Worm (Caenorhabditis elegans): Measurements from ENCODE around the gene dmsr-13.

ce11 chrV:6842437-6842836 lies 22.7 kb upstream of the dmsr-13 start, which contains the start of gene T15B7.1:
- TF ChIP-seq ztf-11 (tag; optimal IDR thresholded peaks at IDR 0.05) (no peak), nhr-11 (tag; optimal IDR thresholded peaks at IDR 0.05) (no peak), unc-62 (GFP tag; optimal IDR thresholded peaks at IDR 0.05) (no peak), ZK546.5 (tag; optimal IDR thresholded peaks at IDR 0.05) (no peak), F13H6.1 (tag; optimal IDR thresholded peaks at IDR 0.05) (no peak), fos-1 (tag; optimal IDR thresholded peaks at IDR 0.05) (no peak), dmd-4 (tag; optimal IDR thresholded peaks at IDR 0.05) (no peak)

Data from whole organism, L2 larva.